Fruit fly (Drosophila melanogaster) whole organism, embryonic: ENCODE results near the gene FucTA.

Experiments used
- Awh ChIP-seq: fragments of 200-800 bp; sonication (Bioruptor generic); IDR thresholded peaks from 2 replicates; pipeline ENCODE4, ENCODE4 v1.3.6; 2022; ENCODE audit warnings: missing biosample characterization, missing genetic modification characterization
- Bdp1 ChIP-seq: fragments of 200-800 bp; sonication (Bioruptor generic); optimal IDR thresholded peaks from 3 replicates; lab custom pipeline; 2016; ENCODE audit warnings: missing biosample characterization, missing genetic modification characterization
- CG12769 ChIP-seq: fragments of 200-800 bp; sonication (Bioruptor generic); optimal IDR thresholded peaks from 2 replicates; lab custom pipeline; 2019; ENCODE audit warnings: missing biosample characterization, mild to moderate bottlenecking, missing genetic modification characterization, moderate library complexity
- CG14050 ChIP-seq: fragments of 200-800 bp; sonication (Bioruptor generic); IDR thresholded peaks from 3 replicates; pipeline ENCODE4 v1.3.6; 2022; ENCODE audit warnings: missing biosample characterization, missing genetic modification characterization
- CG30020 ChIP-seq: fragments of 200-800 bp; optimal IDR thresholded peaks from 2 replicates; lab custom pipeline; 2019; ENCODE audit warnings: missing biosample characterization, mild to moderate bottlenecking, missing genetic modification characterization, moderate library complexity
- CG31224 ChIP-seq: fragments of 200-800 bp; sonication (Bioruptor generic); IDR thresholded peaks from 2 replicates; pipeline ENCODE4 v1.3.6; 2022; ENCODE audit warnings: missing biosample characterization, missing genetic modification characterization
- CG31365 ChIP-seq: fragments of 200-800 bp; sonication (Bioruptor generic); optimal IDR thresholded peaks from 2 replicates; lab custom pipeline; 2018; ENCODE audit warnings: missing biosample characterization, mild to moderate bottlenecking, missing genetic modification characterization
- CG3407 ChIP-seq: fragments of 200-800 bp; sonication (Bioruptor generic); optimal IDR thresholded peaks from 2 replicates; lab custom pipeline; 2018; ENCODE audit warnings: missing biosample characterization, mild to moderate bottlenecking, missing genetic modification characterization
- CG3838 ChIP-seq: fragments of 200-800 bp; sonication (Bioruptor generic); optimal IDR thresholded peaks from 3 replicates; lab custom pipeline; 2016; ENCODE audit warnings: missing biosample characterization, missing genetic modification characterization
- CG4360 ChIP-seq: fragments of 200-800 bp; sonication (Bioruptor generic); IDR thresholded peaks from 2 replicates; pipeline ENCODE4 v1.3.6; 2022; ENCODE audit warnings: missing biosample characterization, missing genetic modification characterization
- CG43689 ChIP-seq: fragments of 200-800 bp; sonication (Bioruptor generic); IDR thresholded peaks from 2 replicates; pipeline ENCODE4 v1.3.6; 2022; ENCODE audit warnings: missing biosample characterization, missing genetic modification characterization
- CG4854 ChIP-seq: fragments of 200-800 bp; sonication (Bioruptor generic); optimal IDR thresholded peaks from 2 replicates; lab custom pipeline; 2016; ENCODE audit warnings: missing biosample characterization, missing genetic modification characterization, inconsistent platforms
- CG6683 ChIP-seq: fragments of 200-800 bp; sonication (Bioruptor generic); optimal IDR thresholded peaks from 2 replicates; lab custom pipeline; 2017; ENCODE audit warnings: missing biosample characterization, mild to moderate bottlenecking, missing genetic modification characterization, missing genetic modification reagents
- CG7928 ChIP-seq: fragments of 200-800 bp; sonication (Bioruptor generic); optimal IDR thresholded peaks from 2 replicates; lab custom pipeline; 2017; ENCODE audit warnings: missing biosample characterization, mild to moderate bottlenecking, missing genetic modification characterization
- D19A ChIP-seq: fragments of 200-800 bp; optimal IDR thresholded peaks from 3 replicates; lab custom pipeline; 2019; ENCODE audit warnings: missing biosample characterization, mild to moderate bottlenecking, missing genetic modification characterization, moderate library complexity
- Dfd ChIP-seq, 2 experiments: fragments of >200 bp; optimal IDR thresholded peaks; 2 replicates each; lab custom pipeline; 2017; ENCODE audit warnings: missing biosample characterization in 2 of 2, missing genetic modification characterization in 2 of 2
- Dll ChIP-seq: fragments of 200-800 bp; sonication (Bioruptor generic); IDR thresholded peaks from 4 replicates; pipeline ENCODE4 v1.3.6; 2022; ENCODE audit warnings: missing biosample characterization, missing genetic modification characterization; ENCODE audit not compliant: partially characterized antibody
- ERR ChIP-seq: fragments of 200-800 bp; sonication (Bioruptor generic); optimal IDR thresholded peaks from 2 replicates; lab custom pipeline; 2016; ENCODE audit warnings: missing biosample characterization, missing genetic modification characterization
- Jarid2 ChIP-seq: fragments of 200-800 bp; sonication (Bioruptor generic); optimal IDR thresholded peaks from 3 replicates; lab custom pipeline; 2017; ENCODE audit warnings: mild to moderate bottlenecking, missing biosample characterization, missing genetic modification reagents, missing genetic modification characterization
- NFAT ChIP-seq: fragments of 200-800 bp; sonication (Bioruptor generic); IDR thresholded peaks from 2 replicates; pipeline ENCODE4 v1.3.6; 2022; ENCODE audit warnings: missing biosample characterization, missing genetic modification characterization
- Rx ChIP-seq: fragments of 200-800 bp; sonication (Bioruptor generic); IDR thresholded peaks from 2 replicates; pipeline ENCODE4 v1.3.6; 2022; ENCODE audit warnings: missing biosample characterization, missing genetic modification characterization
- Usf ChIP-seq: fragments of 200-800 bp; sonication (Bioruptor generic); optimal IDR thresholded peaks from 2 replicates; lab custom pipeline; 2017; ENCODE audit warnings: missing genotype, missing biosample characterization, missing genetic modification characterization
- ato ChIP-seq: fragments of 200-800 bp; sonication (Bioruptor generic); IDR thresholded peaks from 2 replicates; pipeline ENCODE4 v1.3.6; 2022; ENCODE audit warnings: missing biosample characterization, missing genetic modification characterization; ENCODE audit not compliant: partially characterized antibody
- dm ChIP-seq: fragments of 200-800 bp; sonication (Bioruptor generic); optimal IDR thresholded peaks from 3 replicates; lab custom pipeline; 2016; ENCODE audit warnings: missing biosample characterization, missing genetic modification characterization
- esg ChIP-seq: fragments of 200-800 bp; sonication (Bioruptor generic); conservative IDR thresholded peaks from 2 replicates; pipeline ENCODE4 v1.3.6; 2022; ENCODE audit warnings: missing biosample characterization, missing genetic modification characterization
- fd3F ChIP-seq: fragments of 200-800 bp; sonication (Bioruptor generic); optimal IDR thresholded peaks from 2 replicates; lab custom pipeline; 2018; ENCODE audit warnings: missing biosample characterization, mild to moderate bottlenecking, missing genetic modification characterization, moderate library complexity
- fd64A ChIP-seq: fragments of 200-800 bp; sonication (Bioruptor generic); optimal IDR thresholded peaks from 3 replicates; lab custom pipeline; 2018; ENCODE audit warnings: missing biosample characterization, mild to moderate bottlenecking, missing genetic modification characterization
- gcm2 ChIP-seq: fragments of 200-800 bp; sonication (Bioruptor generic); optimal IDR thresholded peaks from 2 replicates; lab custom pipeline; 2016; ENCODE audit warnings: missing biosample characterization, missing genetic modification characterization
- ham ChIP-seq: fragments of 200-800 bp; sonication (Bioruptor generic); IDR thresholded peaks from 2 replicates; pipeline ENCODE4 v1.3.6; 2022; ENCODE audit warnings: missing biosample characterization, missing genetic modification characterization
- hth ChIP-seq: fragments of >200 bp; optimal IDR thresholded peaks from 2 replicates; lab custom pipeline; 2017; ENCODE audit warnings: inconsistent platforms
- ken ChIP-seq: fragments of 200-800 bp; sonication (Bioruptor generic); IDR thresholded peaks from 3 replicates; pipeline ENCODE4 v1.3.6; 2022; ENCODE audit warnings: missing biosample characterization, missing genetic modification characterization
- kni ChIP-seq: fragments of 200-800 bp; sonication (Bioruptor generic); optimal IDR thresholded peaks from 3 replicates; lab custom pipeline; 2017; ENCODE audit warnings: mild to moderate bottlenecking, missing biosample characterization, missing genetic modification reagents, missing genetic modification characterization
- knrl ChIP-seq: fragments of 200-800 bp; sonication (Bioruptor generic); IDR thresholded peaks from 3 replicates; pipeline ENCODE4 v1.3.6; 2022; ENCODE audit warnings: missing biosample characterization, missing genetic modification characterization; ENCODE audit not compliant: partially characterized antibody
- lab ChIP-seq: fragments of 200-800 bp; sonication (Bioruptor generic); optimal IDR thresholded peaks from 3 replicates; lab custom pipeline; 2017; ENCODE audit warnings: missing biosample characterization, missing genetic modification characterization, mild to moderate bottlenecking, moderate library complexity, missing genetic modification reagents
- pnt ChIP-seq: fragments of 200-800 bp; sonication (Bioruptor generic); optimal IDR thresholded peaks from 3 replicates; lab custom pipeline; 2016; ENCODE audit warnings: missing biosample characterization, missing genetic modification characterization
- psq ChIP-seq: fragments of 200-800 bp; sonication (Bioruptor generic); optimal IDR thresholded peaks from 2 replicates; lab custom pipeline; 2017; ENCODE audit warnings: missing biosample characterization, missing genetic modification characterization
- salm ChIP-seq: fragments of 200-800 bp; sonication (Bioruptor generic); optimal IDR thresholded peaks from 2 replicates; lab custom pipeline; 2018; ENCODE audit warnings: missing biosample characterization, mild to moderate bottlenecking, missing genetic modification characterization
- sd ChIP-seq: fragments of 200-800 bp; sonication (Bioruptor generic); optimal IDR thresholded peaks from 3 replicates; lab custom pipeline; 2018; ENCODE audit warnings: missing biosample characterization, mild to moderate bottlenecking, missing genetic modification characterization, moderate library complexity
- shn ChIP-seq: fragments of 200-800 bp; sonication (Bioruptor generic); optimal IDR thresholded peaks from 3 replicates; lab custom pipeline; 2016; ENCODE audit warnings: missing biosample characterization, missing genetic modification characterization
- stc ChIP-seq: fragments of 200-800 bp; sonication (Bioruptor generic); IDR thresholded peaks from 2 replicates; pipeline ENCODE4 v1.3.6; 2022; ENCODE audit warnings: missing biosample characterization, missing genetic modification characterization
- sug ChIP-seq: fragments of 200-800 bp; optimal IDR thresholded peaks from 2 replicates; lab custom pipeline; 2019; ENCODE audit warnings: missing biosample characterization, mild to moderate bottlenecking, missing genetic modification characterization, moderate library complexity
- wor ChIP-seq: fragments of 200-800 bp; sonication (Bioruptor generic); IDR thresholded peaks from 2 replicates; pipeline ENCODE4 v1.3.6; 2022; ENCODE audit warnings: missing biosample characterization, missing genetic modification characterization

Gene FucTA

DNA sequence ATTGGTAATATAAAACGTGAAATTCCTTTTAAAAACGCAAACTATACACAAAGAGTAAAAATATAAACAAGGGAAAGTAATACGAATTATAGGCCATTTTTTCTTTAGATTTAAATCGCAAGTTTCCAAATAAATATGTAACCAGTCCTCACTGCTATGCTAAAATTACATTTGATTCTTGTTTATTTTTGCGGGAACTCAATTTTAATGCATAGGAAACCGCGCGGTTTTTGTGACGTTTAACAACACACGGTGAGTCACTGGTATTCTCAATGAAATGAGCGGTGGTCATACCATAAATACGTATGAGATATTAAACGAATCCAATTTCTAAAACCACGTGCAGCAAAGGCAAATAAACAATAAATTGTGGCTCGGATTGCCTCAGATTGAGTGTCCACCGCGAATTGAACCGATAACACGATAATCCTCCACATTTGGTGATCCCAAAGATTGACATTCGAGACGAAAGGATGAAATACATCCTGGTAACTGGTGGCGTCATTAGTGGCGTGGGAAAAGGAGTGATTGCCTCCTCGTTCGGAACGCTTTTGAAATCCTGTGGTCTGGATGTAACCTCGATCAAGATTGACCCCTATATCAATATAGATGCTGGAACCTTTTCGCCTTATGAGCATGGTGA is 48.9 kb upstream of the FucTA start, which contains the start of gene Ctps (continued):
- TF ChIP-seq fd3F (GFP tag; lab: Kevin White, UChicago): no peak
- TF ChIP-seq CG7928 (GFP tag; lab: Kevin White, UChicago): no peak
- TF ChIP-seq CG4854 (GFP tag; lab: Kevin White, UChicago): no peak
- no peak for TF ChIP-seq CG43689
- TF ChIP-seq CG4360 (GFP tag; lab: Robert Waterston, UW): no peak
- no peak for TF ChIP-seq CG31224
- no peak for TF ChIP-seq ken (GFP tag; lab: Robert Waterston, UW)
- TF ChIP-seq Rx (GFP tag; lab: Robert Waterston, UW): no peak
- no peak for TF ChIP-seq pnt (GFP tag; lab: Kevin White, UChicago)
- TF ChIP-seq CG3407 (GFP tag; lab: Kevin White, UChicago): no peak
- TF ChIP-seq CG14050 (GFP tag; lab: Robert Waterston, UW): no peak
- peak; percentile 76 for TF ChIP-seq dm (GFP tag; lab: Kevin White, UChicago)
- peak; percentile 2 for TF ChIP-seq CG12769 (tag; lab: Kevin White, UChicago)
- TF ChIP-seq Usf (GFP tag; lab: Kevin White, UChicago): no peak
- no peak for TF ChIP-seq knrl (GFP tag; lab: Robert Waterston, UW)
- TF ChIP-seq CG3838: no peak
- no peak for TF ChIP-seq CG31365 (tag; lab: Kevin White, UChicago)
- no peak for TF ChIP-seq Dll (GFP tag; lab: Robert Waterston, UW)
- no peak for TF ChIP-seq D19A (tag; lab: Kevin White, UChicago)
- TF ChIP-seq psq (GFP tag; lab: Kevin White, UChicago): no peak
- no peak for TF ChIP-seq Awh
- TF ChIP-seq fd64A: no peak
- TF ChIP-seq sd (tag; lab: Kevin White, UChicago): no peak
- no peak for TF ChIP-seq salm (tag; lab: Kevin White, UChicago)
- no peak for TF ChIP-seq CG30020
- no peak for TF ChIP-seq wor (GFP tag; lab: Robert Waterston, UW)
- no peak for TF ChIP-seq Bdp1
- no peak for TF ChIP-seq ham
- peak; percentile 23 for TF ChIP-seq shn (GFP tag; lab: Kevin White, UChicago)
- no peak for TF ChIP-seq CG6683 (GFP tag; lab: Kevin White, UChicago)
- TF ChIP-seq hth: no peak
- TF ChIP-seq lab (GFP tag; lab: Kevin White, UChicago): peak; percentile 24
- TF ChIP-seq Jarid2 (GFP tag; lab: Kevin White, UChicago): no peak
- no peak for TF ChIP-seq sug (tag; lab: Kevin White, UChicago)
- no peak for TF ChIP-seq NFAT (GFP tag; lab: Robert Waterston, UW)
- TF ChIP-seq esg (GFP tag; lab: Robert Waterston, UW): no peak
- TF ChIP-seq Dfd (GFP tag; optimal IDR thresholded peaks at IDR 0.05; lab: Kevin White, UChicago): no peak
- TF ChIP-seq kni (GFP tag; lab: Kevin White, UChicago): no peak
- TF ChIP-seq ERR (GFP tag; lab: Kevin White, UChicago): no peak
- TF ChIP-seq stc: no peak
- TF ChIP-seq gcm2 (GFP tag; lab: Kevin White, UChicago): no peak
- no peak for TF ChIP-seq ato (GFP tag; lab: Robert Waterston, UW)
